Fruit fly (Drosophila melanogaster) whole organism, prepupa: ENCODE results near the gene CG12035.

Source experiments
- Blimp-1 ChIP-seq: fragments of 200-800 bp; sonication (Bioruptor generic); optimal IDR thresholded peaks from 3 replicates; lab custom pipeline; 2017; ENCODE audit warnings: missing biosample characterization, missing genetic modification characterization, mild to moderate bottlenecking, moderate library complexity, missing genetic modification reagents
- CG10631 ChIP-seq: fragments of 200-800 bp; sonication (Bioruptor generic); optimal IDR thresholded peaks from 2 replicates; lab custom pipeline; 2016; ENCODE audit warnings: missing biosample characterization, missing genetic modification characterization
- CG10669 ChIP-seq: fragments of 200-800 bp; sonication (Bioruptor generic); optimal IDR thresholded peaks from 3 replicates; lab custom pipeline; 2018; ENCODE audit warnings: missing biosample characterization, mild to moderate bottlenecking, missing genetic modification characterization, moderate library complexity
- CG11294 ChIP-seq: fragments of 200-800 bp; sonication (Bioruptor generic); IDR thresholded peaks from 2 replicates; pipeline ENCODE4 v1.3.6; 2022; ENCODE audit warnings: missing biosample characterization, missing genetic modification characterization
- CG11762 ChIP-seq: fragments of 200-800 bp; sonication (Bioruptor generic); optimal IDR thresholded peaks from 3 replicates; lab custom pipeline; 2016; ENCODE audit warnings: missing biosample characterization, missing genetic modification characterization; ENCODE audit not compliant: insufficient read depth
- CG16779 ChIP-seq: fragments of 200-800 bp; sonication (Bioruptor generic); optimal IDR thresholded peaks from 3 replicates; lab custom pipeline; 2017; ENCODE audit warnings: missing biosample characterization, mild to moderate bottlenecking, missing genetic modification characterization
- CG3032 ChIP-seq: fragments of 200-800 bp; optimal IDR thresholded peaks from 2 replicates; lab custom pipeline; 2019; ENCODE audit warnings: missing biosample characterization, mild to moderate bottlenecking, missing genetic modification characterization, moderate library complexity
- CG31627 ChIP-seq: fragments of 200-800 bp; sonication (Bioruptor generic); optimal IDR thresholded peaks from 3 replicates; lab custom pipeline; 2016; ENCODE audit warnings: missing biosample characterization, missing genetic modification characterization
- CG32006 ChIP-seq: fragments of 200-800 bp; sonication (Bioruptor generic); optimal IDR thresholded peaks from 3 replicates; lab custom pipeline; 2017; ENCODE audit warnings: missing biosample characterization, mild to moderate bottlenecking, missing genetic modification characterization
- CG34406 ChIP-seq: fragments of 200-800 bp; sonication (Bioruptor generic); optimal IDR thresholded peaks from 3 replicates; lab custom pipeline; 2016; ENCODE audit warnings: missing biosample characterization, missing genetic modification characterization
- CG6163 ChIP-seq: fragments of 200-800 bp; sonication (Bioruptor generic); IDR thresholded peaks from 3 replicates; pipeline ENCODE4 v1.3.6; 2022; ENCODE audit warnings: missing biosample characterization, missing genetic modification characterization
- CG6792 ChIP-seq: fragments of 200-800 bp; sonication (Bioruptor generic); optimal IDR thresholded peaks from 3 replicates; lab custom pipeline; 2016; ENCODE audit warnings: missing biosample characterization, missing genetic modification characterization
- CG6808 ChIP-seq: fragments of 200-800 bp; sonication (Bioruptor generic); optimal IDR thresholded peaks from 3 replicates; lab custom pipeline; 2017; ENCODE audit warnings: missing biosample characterization, missing genetic modification characterization, mild to moderate bottlenecking, moderate library complexity, missing genetic modification reagents
- CG7368 ChIP-seq: fragments of 200-800 bp; sonication (Bioruptor generic); optimal IDR thresholded peaks from 3 replicates; lab custom pipeline; 2016; ENCODE audit warnings: missing biosample characterization, missing genetic modification characterization
- CG8119 ChIP-seq: fragments of 200-800 bp; sonication (Bioruptor generic); IDR thresholded peaks from 3 replicates; pipeline ENCODE4 v1.3.6; 2022; ENCODE audit warnings: missing biosample characterization, missing genetic modification characterization
- CG8319 ChIP-seq: fragments of 200-800 bp; sonication (Bioruptor generic); optimal IDR thresholded peaks from 3 replicates; lab custom pipeline; 2016; ENCODE audit warnings: missing biosample characterization, missing genetic modification characterization
- CG8632 ChIP-seq: fragments of 200-800 bp; sonication (Bioruptor generic); optimal IDR thresholded peaks from 3 replicates; lab custom pipeline; 2016; ENCODE audit warnings: missing biosample characterization, missing genetic modification characterization
- Eip75B ChIP-seq: fragments of 200-800 bp; sonication (Bioruptor generic); optimal IDR thresholded peaks from 3 replicates; lab custom pipeline; 2016; ENCODE audit warnings: missing biosample characterization, missing genetic modification characterization
- Eip78C ChIP-seq: fragments of 200-800 bp; sonication (Bioruptor generic); peaks from one replicate; lab custom pipeline; 2016; ENCODE audit warnings: missing biosample characterization, missing genetic modification characterization
- Eip93F ChIP-seq: fragments of 200-800 bp; sonication (Bioruptor generic); optimal IDR thresholded peaks from 2 replicates; lab custom pipeline; 2016; ENCODE audit warnings: missing biosample characterization, mild to moderate bottlenecking, missing genetic modification characterization
- Ets21C ChIP-seq: fragments of 200-800 bp; sonication (Bioruptor generic); optimal IDR thresholded peaks from 3 replicates; lab custom pipeline; 2016; ENCODE audit warnings: missing biosample characterization, missing genetic modification characterization
- Ets96B ChIP-seq: fragments of 200-800 bp; optimal IDR thresholded peaks from 2 replicates; lab custom pipeline; 2019; ENCODE audit warnings: missing biosample characterization, mild to moderate bottlenecking, missing genetic modification characterization, moderate library complexity
- Gug ChIP-seq: fragments of 200-800 bp; sonication (Bioruptor generic); IDR thresholded peaks from 2 replicates; pipeline ENCODE4 v1.3.6; 2022; ENCODE audit warnings: missing biosample characterization, missing genetic modification characterization
- Hr4 ChIP-seq: fragments of 200-800 bp; sonication (Bioruptor generic); optimal IDR thresholded peaks from 3 replicates; lab custom pipeline; 2016; ENCODE audit warnings: missing biosample characterization, missing genetic modification characterization
- Sox15 ChIP-seq: fragments of 200-800 bp; sonication (Bioruptor generic); optimal IDR thresholded peaks from 3 replicates; lab custom pipeline; 2016; ENCODE audit warnings: missing biosample characterization, missing genetic modification characterization
- achi ChIP-seq: fragments of 200-800 bp; sonication (Bioruptor generic); optimal IDR thresholded peaks from 3 replicates; lab custom pipeline; 2016; ENCODE audit warnings: missing biosample characterization, missing genetic modification characterization
- acj6 ChIP-seq: fragments of 200-800 bp; sonication (Bioruptor generic); optimal IDR thresholded peaks from 3 replicates; lab custom pipeline; 2016; ENCODE audit warnings: missing biosample characterization, missing genetic modification characterization
- cyc ChIP-seq: fragments of 200-800 bp; sonication (Bioruptor generic); optimal IDR thresholded peaks from 3 replicates; lab custom pipeline; 2016; ENCODE audit warnings: missing biosample characterization, missing genetic modification characterization
- dsx ChIP-seq: fragments of 200-800 bp; optimal IDR thresholded peaks from 3 replicates; lab custom pipeline; 2019; ENCODE audit warnings: missing biosample characterization, mild to moderate bottlenecking, missing genetic modification characterization, moderate library complexity; ENCODE audit not compliant: poor library complexity, severe bottlenecking
- eg ChIP-seq: fragments of 200-800 bp; sonication (Bioruptor generic); IDR thresholded peaks from 3 replicates; pipeline ENCODE4 v1.3.6; 2022; ENCODE audit warnings: missing biosample characterization, missing genetic modification characterization
- fd85E ChIP-seq: fragments of 200-800 bp; sonication (Bioruptor generic); optimal IDR thresholded peaks from 3 replicates; lab custom pipeline; 2016; ENCODE audit warnings: missing biosample characterization, missing genetic modification characterization
- fkh ChIP-seq: fragments of 200-800 bp; sonication (Bioruptor generic); optimal IDR thresholded peaks from 3 replicates; lab custom pipeline; 2017; ENCODE audit warnings: missing biosample characterization, mild to moderate bottlenecking, missing genetic modification characterization, moderate library complexity
- lz ChIP-seq: fragments of 200-800 bp; sonication (Bioruptor generic); optimal IDR thresholded peaks from 3 replicates; lab custom pipeline; 2016; ENCODE audit warnings: missing biosample characterization, missing genetic modification characterization
- net ChIP-seq: fragments of 200-800 bp; sonication (Bioruptor generic); optimal IDR thresholded peaks from 3 replicates; lab custom pipeline; 2016; ENCODE audit warnings: missing biosample characterization, missing genetic modification characterization
- pdm3 ChIP-seq: fragments of 200-800 bp; sonication (Bioruptor generic); optimal IDR thresholded peaks from 3 replicates; lab custom pipeline; 2016; ENCODE audit warnings: missing biosample characterization, missing genetic modification characterization
- salr ChIP-seq, 2 experiments: fragments of 200-800 bp; sonication (Bioruptor generic); optimal IDR thresholded peaks; 3 replicates each; lab custom pipeline; 2016 to 2018; ENCODE audit warnings: missing biosample characterization in 2 of 2, missing genetic modification characterization in 2 of 2, mild to moderate bottlenecking in 1 of 2
- spab ChIP-seq: fragments of 200-800 bp; sonication (Bioruptor generic); optimal IDR thresholded peaks from 2 replicates; lab custom pipeline; 2017; ENCODE audit warnings: missing biosample characterization, mild to moderate bottlenecking, missing genetic modification characterization, missing genetic modification reagents
- ss ChIP-seq, 2 experiments: fragments of 200-800 bp; sonication (Bioruptor generic); optimal IDR thresholded peaks; 2 replicates in 1 of 2; 3 replicates in 1 of 2; lab custom pipeline; 2017 to 2018; ENCODE audit warnings: mild to moderate bottlenecking in 2 of 2, missing biosample characterization in 2 of 2, missing genetic modification characterization in 2 of 2, moderate library complexity in 1 of 2
- svp ChIP-seq: fragments of 200-800 bp; sonication (Bioruptor generic); peaks from one replicate; lab custom pipeline; 2016; ENCODE audit warnings: missing biosample characterization, missing genetic modification characterization
- topi ChIP-seq: fragments of 200-800 bp; sonication (Bioruptor generic); optimal IDR thresholded peaks from 3 replicates; lab custom pipeline; 2016; ENCODE audit warnings: missing biosample characterization, missing genetic modification characterization
- vri ChIP-seq: fragments of 200-800 bp; sonication (Bioruptor generic); optimal IDR thresholded peaks from 3 replicates; lab custom pipeline; 2016; ENCODE audit warnings: missing biosample characterization, mild to moderate bottlenecking, missing genetic modification characterization

CG12035 gene

dm6 chr3L:1730873-1731272 lies 6.7 kb downstream of the CG12035 start, which contains the start of gene drpr (continued):
- TF ChIP-seq salr (GFP tag; optimal IDR thresholded peaks at IDR 0.05; lab: Kevin White, UChicago) (no peak), CG11762 (no peak), CG31627 (GFP tag; lab: Kevin White, UChicago) (no peak), pdm3 (GFP tag; lab: Kevin White, UChicago) (no peak), CG10631 (GFP tag; lab: Kevin White, UChicago) (no peak), topi (GFP tag; lab: Kevin White, UChicago) (peak; percentile 47), eg (GFP tag; lab: Robert Waterston, UW) (peak; percentile 39; the same call in 1 of the 3 replicates)

DNA sequence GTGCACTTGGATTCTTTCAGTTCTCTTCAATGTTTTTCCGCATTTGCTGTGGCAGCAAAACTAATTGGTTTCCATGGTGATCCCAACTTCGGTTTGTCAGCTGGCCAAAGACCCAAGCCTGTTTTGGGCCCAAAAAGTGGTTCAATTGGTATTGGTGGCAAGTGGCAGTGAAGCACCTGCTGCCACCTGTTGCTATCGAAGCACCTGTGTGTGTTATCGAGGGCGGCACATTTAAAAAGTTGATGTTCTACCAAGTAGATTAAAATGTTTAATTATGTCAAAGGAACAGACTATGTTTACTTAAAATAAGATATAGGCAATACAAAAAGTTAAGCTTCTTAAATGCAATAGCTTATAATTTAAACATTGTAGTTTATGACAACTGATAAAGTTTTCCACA lies 11.4 kb downstream of the CG12035 start, which contains the start of gene Oseg4:
Gene Oseg4, minus strand, starts transcription at position 165 of the 400 bp plus-strand sequence.
- no peak for TF ChIP-seq CG6792
- no peak for TF ChIP-seq Ets21C (GFP tag; lab: Kevin White, UChicago)
- no peak for TF ChIP-seq dsx (GFP tag; lab: Kevin White, UChicago)
- no peak for TF ChIP-seq CG6163 (GFP tag; lab: Robert Waterston, UW)

- no peak for TF ChIP-seq CG31627 (GFP tag; lab: Kevin White, UChicago)
- TF ChIP-seq ss (GFP tag; optimal IDR thresholded peaks at IDR 0.05; lab: Kevin White, UChicago), result no peak
- no peak for TF ChIP-seq Eip78C (GFP tag; lab: Kevin White, UChicago)
- no peak for TF ChIP-seq fd85E (GFP tag; lab: Kevin White, UChicago)
- TF ChIP-seq spab (GFP tag; lab: Kevin White, UChicago), result no peak
- TF ChIP-seq fkh, result peak; percentile 44
- TF ChIP-seq Hr4 (GFP tag; lab: Kevin White, UChicago), result no peak
- no peak for TF ChIP-seq acj6 (GFP tag; lab: Kevin White, UChicago)
- TF ChIP-seq CG16779 (tag; lab: Kevin White, UChicago), result no peak
Measured at dm6 chr3L:1737898-1738322, 13.7 kb downstream of the CG12035 start, which contains the start of gene PIG-Wb. Gene PIG-Wb (minus strand): TSS chr3L:1738106.

DNA sequence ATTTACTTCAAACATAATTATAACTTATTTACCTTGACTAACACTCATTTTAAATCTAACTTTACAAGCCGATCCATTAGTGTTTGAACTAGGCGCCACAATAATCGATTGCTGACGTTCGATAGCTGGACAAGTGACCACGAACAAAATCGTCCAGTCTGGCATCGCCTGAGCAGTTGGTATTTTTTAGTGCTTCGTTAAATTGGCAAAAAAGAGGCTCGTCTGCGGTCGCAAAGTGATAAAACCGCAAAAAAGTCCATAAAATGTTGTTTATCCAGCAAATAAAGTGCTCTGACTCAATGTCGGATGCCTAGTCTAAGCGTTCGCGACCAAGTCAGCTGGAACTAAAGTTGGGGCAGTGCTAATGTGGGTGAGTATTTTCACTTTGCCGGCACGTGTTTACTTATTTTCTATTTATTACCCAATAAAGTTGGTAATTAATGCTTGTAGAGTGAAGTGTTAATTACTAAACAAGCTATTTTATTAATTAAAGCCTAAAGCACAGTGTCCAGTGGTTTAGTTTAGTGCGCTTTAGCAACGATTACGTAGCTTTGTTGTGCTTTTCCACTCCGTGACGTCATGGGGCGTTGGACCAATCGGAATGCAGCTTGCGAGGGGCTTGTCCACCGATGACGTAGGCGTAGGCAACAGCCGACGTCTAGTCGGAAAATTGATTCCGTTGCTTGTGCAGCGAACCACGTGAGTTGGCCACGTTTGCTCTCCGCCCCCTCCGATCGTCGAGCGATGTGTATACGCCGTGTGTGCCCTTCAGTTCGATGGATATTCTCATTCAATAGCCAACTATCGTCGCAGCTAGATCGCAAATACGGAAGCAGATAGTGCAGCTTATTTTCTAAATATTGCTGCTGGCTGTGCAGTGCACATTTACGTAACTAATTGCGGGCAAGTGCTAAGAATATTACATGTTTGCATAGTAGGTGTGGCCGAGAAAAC lies 14.5 kb downstream of the CG12035 start, which contains the start of gene Gk2:
Gene Gk2, plus strand, starts transcription at position 33 of the 954 bp plus-strand sequence.
- no peak for TF ChIP-seq CG8119 (GFP tag; lab: Robert Waterston, UW)
- peak; percentile 31 for TF ChIP-seq vri
- peak; percentile 59 for TF ChIP-seq fkh
- peak; percentile 59 for TF ChIP-seq Eip78C (GFP tag; lab: Kevin White, UChicago)
- peak; percentile 6 for TF ChIP-seq lz (GFP tag; lab: Kevin White, UChicago)
- no peak for TF ChIP-seq CG7368 (GFP tag; lab: Kevin White, UChicago)
- TF ChIP-seq topi (GFP tag; lab: Kevin White, UChicago), result no peak
- TF ChIP-seq Ets96B (tag; lab: Kevin White, UChicago), result no peak
- TF ChIP-seq CG10631 (GFP tag; lab: Kevin White, UChicago), result no peak
- TF ChIP-seq Eip93F, result no peak
- TF ChIP-seq CG6808 (GFP tag; lab: Kevin White, UChicago), result no peak
- TF ChIP-seq Eip75B (GFP tag; lab: Kevin White, UChicago), result no peak
- TF ChIP-seq net (GFP tag; lab: Kevin White, UChicago), result no peak
- no peak for TF ChIP-seq acj6 (GFP tag; lab: Kevin White, UChicago)
- no peak for TF ChIP-seq Sox15
- no peak for TF ChIP-seq eg (GFP tag; lab: Robert Waterston, UW)
- TF ChIP-seq CG8632, result no peak
- TF ChIP-seq CG31627 (GFP tag; lab: Kevin White, UChicago), result no peak
- TF ChIP-seq spab (GFP tag; lab: Kevin White, UChicago), result no peak
- no peak for TF ChIP-seq svp
- TF ChIP-seq dsx (GFP tag; lab: Kevin White, UChicago), result no peak
- no peak for TF ChIP-seq Blimp-1 (GFP tag; lab: Kevin White, UChicago)
- TF ChIP-seq CG6792, result no peak
- TF ChIP-seq pdm3 (GFP tag; lab: Kevin White, UChicago), result no peak
- TF ChIP-seq CG10669, result no peak
- no peak for TF ChIP-seq CG32006 (GFP tag; lab: Kevin White, UChicago)
- no peak for TF ChIP-seq achi (GFP tag; lab: Kevin White, UChicago)
- no peak for TF ChIP-seq ss (GFP tag; optimal IDR thresholded peaks at IDR 0.05; lab: Kevin White, UChicago)
- TF ChIP-seq Ets21C (GFP tag; lab: Kevin White, UChicago), result no peak
- no peak for TF ChIP-seq Gug (GFP tag; lab: Robert Waterston, UW)
- no peak for TF ChIP-seq CG8319 (GFP tag; lab: Kevin White, UChicago)
- no peak for TF ChIP-seq CG11294
- TF ChIP-seq CG34406 (GFP tag; lab: Kevin White, UChicago), result no peak
- TF ChIP-seq cyc, result no peak
- no peak for TF ChIP-seq CG3032
